Comparison of ENCODE assay signal across 5 fruit fly cellular contexts in genomic region chr3R:9570657-9571056, dm6.
A peak's percentile ranks its signal among the peaks of the same experiment; 100 is the strongest.
TF ChIP-seq lines count a peak whose summit lies in the region.

No protein-coding gene starts in this region.

- no peak for TF ChIP-seq CTCF in whole organism, embryonic (GFP tag; optimal IDR thresholded peaks at IDR 0.05; lab: Kevin White, UChicago)

TF ChIP-seq in whole organism, adult, 20 proteins besides CTCF, POLR2A, EP300 and RAD21:
- peak; percentile 13 for TF ChIP-seq CG12768 (GFP tag; optimal IDR thresholded peaks at IDR 0.05; lab: Kevin White, UChicago)
- TF ChIP-seq Hr96 (GFP tag; optimal IDR thresholded peaks at IDR 0.05; lab: Kevin White, UChicago), result no peak
- TF ChIP-seq ovo (GFP tag; optimal IDR thresholded peaks at IDR 0.05; lab: Kevin White, UChicago), result no peak
- peak; percentile 30 for TF ChIP-seq Mnt (GFP tag; optimal IDR thresholded peaks at IDR 0.05; lab: Kevin White, UChicago)
- TF ChIP-seq CG33017 (tag; optimal IDR thresholded peaks at IDR 0.05; lab: Kevin White, UChicago), result peak; percentile 10
- no peak for TF ChIP-seq CG7101 (tag; optimal IDR thresholded peaks at IDR 0.05; lab: Kevin White, UChicago)
- peak in 1 of 2 experiments; percentile 78 for TF ChIP-seq cnc (optimal IDR thresholded peaks at IDR 0.05; lab: Kevin White, UChicago)
- TF ChIP-seq CG7045 (GFP tag; optimal IDR thresholded peaks at IDR 0.05; lab: Kevin White, UChicago), result no peak
- TF ChIP-seq cic (GFP tag; optimal IDR thresholded peaks at IDR 0.05; lab: Kevin White, UChicago), result peak; percentile 94
- TF ChIP-seq CG5204 (GFP tag; optimal IDR thresholded peaks at IDR 0.05; lab: Kevin White, UChicago), result no peak
- no peak for TF ChIP-seq Crg-1 (GFP tag; optimal IDR thresholded peaks at IDR 0.05; lab: Kevin White, UChicago)
- TF ChIP-seq pad (GFP tag; optimal IDR thresholded peaks at IDR 0.05; lab: Kevin White, UChicago), result no peak

TF ChIP-seq in whole organism, embryonic, 481 proteins besides CTCF, POLR2A, EP300 and RAD21:
- TF ChIP-seq CG9932 (GFP tag; IDR thresholded peaks at IDR 0.05; lab: Robert Waterston, UW) (no peak), sens (GFP tag; lab: Kevin White, UChicago) (peak; percentile 24), slp2 (GFP tag; optimal IDR thresholded peaks at IDR 0.05; lab: Kevin White, UChicago) (no peak), Abd-B (GFP tag; optimal IDR thresholded peaks at IDR 0.05; lab: Kevin White, UChicago) (no peak), CG15514 (GFP tag; optimal IDR thresholded peaks at IDR 0.05; lab: Kevin White, UChicago) (no peak), CG43689 (GFP tag; IDR thresholded peaks at IDR 0.05; lab: Robert Waterston, UW) (no peak), sug (tag; optimal IDR thresholded peaks at IDR 0.05; lab: Kevin White, UChicago) (peak; percentile 27), ro (GFP tag; IDR thresholded peaks at IDR 0.05; lab: Robert Waterston, UW) (no peak), CG6791 (GFP tag; IDR thresholded peaks at IDR 0.05; lab: Robert Waterston, UW; ENCODE audit: partially characterized antibody) (0 out of 3 replicates have a peak, but pooled peaks have one; percentile 33), CoRest (tag; optimal IDR thresholded peaks at IDR 0.05; lab: Kevin White, UChicago) (no peak), CG8765 (GFP tag; IDR thresholded peaks at IDR 0.05; lab: Robert Waterston, UW) (no peak), CG30020 (tag; optimal IDR thresholded peaks at IDR 0.05; lab: Kevin White, UChicago) (no peak), Ssrp (tag; optimal IDR thresholded peaks at IDR 0.05; lab: Kevin White, UChicago) (no peak), seq (GFP tag; IDR thresholded peaks at IDR 0.05; lab: Robert Waterston, UW) (no peak), CG13424 (tag; optimal IDR thresholded peaks at IDR 0.05; lab: Kevin White, UChicago) (no peak), Pdp1 (GFP tag; optimal IDR thresholded peaks at IDR 0.05; lab: Kevin White, UChicago) (peak in 1 of 2 experiments; percentile 35), ems (GFP tag; optimal IDR thresholded peaks at IDR 0.05; lab: Kevin White, UChicago) (no peak)
TF ChIP-seq in whole organism, embryonic: peak in this region for 4.

TF ChIP-seq in whole organism, prepupa, 60 proteins besides CTCF, POLR2A, EP300 and RAD21:
- TF ChIP-seq CG3032 (tag; optimal IDR thresholded peaks at IDR 0.05; lab: Kevin White, UChicago) (no peak), pdm3 (GFP tag; optimal IDR thresholded peaks at IDR 0.05; lab: Kevin White, UChicago) (no peak), CG6808 (GFP tag; optimal IDR thresholded peaks at IDR 0.05; lab: Kevin White, UChicago) (no peak), vri (GFP tag; optimal IDR thresholded peaks at IDR 0.05; lab: Kevin White, UChicago) (peak; percentile 80)

TF ChIP-seq in whole organism, pupa, 21 proteins besides CTCF, POLR2A, EP300 and RAD21:
- TF ChIP-seq EcR (GFP tag; optimal IDR thresholded peaks at IDR 0.05; lab: Kevin White, UChicago), result peak; percentile 30
- no peak for TF ChIP-seq fd96Ca (GFP tag; IDR thresholded peaks at IDR 0.05; lab: Robert Waterston, UW)

TF ChIP-seq in whole organism, wandering third instar larva, 38 proteins besides CTCF, POLR2A, EP300 and RAD21:
- TF ChIP-seq Rel (GFP tag; optimal IDR thresholded peaks at IDR 0.05; lab: Kevin White, UChicago), result no peak
- peak; percentile 93 for TF ChIP-seq Rel (tag; optimal IDR thresholded peaks at IDR 0.05; lab: Kevin White, UChicago)
- TF ChIP-seq lola (GFP tag; optimal IDR thresholded peaks at IDR 0.05; lab: Kevin White, UChicago), result no peak
- no peak for TF ChIP-seq sage (GFP tag; optimal IDR thresholded peaks at IDR 0.05; lab: Kevin White, UChicago)
TF ChIP-seq in whole organism, wandering third instar larva: peak in this region for 1.
